Fruit fly (Drosophila melanogaster) whole organism, embryonic: Measurements from ENCODE around the gene nst.

Experiments
- Asciz ChIP-seq: fragments of 200-800 bp; sonication (Bioruptor generic); optimal IDR thresholded peaks from 2 replicates; lab custom pipeline; 2017; ENCODE audit warnings: missing biosample characterization, mild to moderate bottlenecking, missing genetic modification characterization, missing genetic modification reagents
- Awh ChIP-seq: fragments of 200-800 bp; sonication (Bioruptor generic); IDR thresholded peaks from 2 replicates; pipeline ENCODE4, ENCODE4 v1.3.6; 2022; ENCODE audit warnings: missing biosample characterization, missing genetic modification characterization
- Bdp1 ChIP-seq: fragments of 200-800 bp; sonication (Bioruptor generic); optimal IDR thresholded peaks from 3 replicates; lab custom pipeline; 2016; ENCODE audit warnings: missing biosample characterization, missing genetic modification characterization
- CG10147 ChIP-seq: fragments of 200-800 bp; sonication (Bioruptor generic); optimal IDR thresholded peaks from 2 replicates; lab custom pipeline; 2019; ENCODE audit warnings: missing biosample characterization, mild to moderate bottlenecking, missing genetic modification characterization, moderate library complexity
- CG10431 ChIP-seq: fragments of 200-800 bp; sonication (Bioruptor generic); optimal IDR thresholded peaks from 3 replicates; lab custom pipeline; 2018; ENCODE audit warnings: missing biosample characterization, mild to moderate bottlenecking, missing genetic modification characterization
- CG10543 ChIP-seq: fragments of 200-800 bp; sonication (Bioruptor generic); optimal IDR thresholded peaks from 3 replicates; lab custom pipeline; 2017; ENCODE audit warnings: missing biosample characterization, mild to moderate bottlenecking, missing genetic modification characterization, moderate library complexity
- CG12104 ChIP-seq: fragments of 200-800 bp; sonication (Bioruptor generic); optimal IDR thresholded peaks from 3 replicates; lab custom pipeline; 2016; ENCODE audit warnings: missing biosample characterization, missing genetic modification characterization
- CG12299 ChIP-seq: fragments of 200-800 bp; sonication (Bioruptor generic); optimal IDR thresholded peaks from 2 replicates; lab custom pipeline; 2018; ENCODE audit warnings: missing biosample characterization, mild to moderate bottlenecking, missing genetic modification characterization
- CG14441 ChIP-seq: fragments of 200-800 bp; sonication (Bioruptor generic); IDR thresholded peaks from 2 replicates; pipeline ENCODE4 v1.3.6; 2022; ENCODE audit warnings: missing biosample characterization, missing genetic modification characterization
- CG14965 ChIP-seq: fragments of 200-800 bp; sonication (Bioruptor generic); optimal IDR thresholded peaks from 2 replicates; lab custom pipeline; 2016; ENCODE audit warnings: missing biosample characterization, missing genetic modification characterization, borderline replicate concordance
- CG15696 ChIP-seq: fragments of 200-800 bp; sonication (Bioruptor generic); optimal IDR thresholded peaks from 2 replicates; lab custom pipeline; 2019; ENCODE audit warnings: missing biosample characterization, mild to moderate bottlenecking, missing genetic modification characterization, moderate library complexity
- CG33557 ChIP-seq: fragments of 200-800 bp; sonication (Bioruptor generic); optimal IDR thresholded peaks from 2 replicates; lab custom pipeline; 2019; ENCODE audit warnings: missing biosample characterization, mild to moderate bottlenecking, missing genetic modification characterization, moderate library complexity
- CG34224 ChIP-seq: fragments of 200-800 bp; sonication (Bioruptor generic); IDR thresholded peaks from 3 replicates; pipeline ENCODE4 v1.3.6; 2022; ENCODE audit warnings: missing biosample characterization, missing genetic modification characterization; ENCODE audit not compliant: partially characterized antibody
- CG34376 ChIP-seq: fragments of 200-800 bp; sonication (Bioruptor generic); optimal IDR thresholded peaks from 2 replicates; lab custom pipeline; 2018; ENCODE audit warnings: missing biosample characterization, mild to moderate bottlenecking, missing genetic modification characterization
- CG3847 ChIP-seq: fragments of 200-800 bp; sonication (Bioruptor generic); IDR thresholded peaks from 2 replicates; pipeline ENCODE4 v1.3.6; 2022; ENCODE audit warnings: missing biosample characterization, missing genetic modification characterization
- CG5180 ChIP-seq: fragments of 200-800 bp; sonication (Bioruptor generic); optimal IDR thresholded peaks from 3 replicates; lab custom pipeline; 2017; ENCODE audit warnings: missing biosample characterization, missing genetic modification characterization, mild to moderate bottlenecking, moderate library complexity, missing genetic modification reagents
- CG6683 ChIP-seq: fragments of 200-800 bp; sonication (Bioruptor generic); optimal IDR thresholded peaks from 2 replicates; lab custom pipeline; 2017; ENCODE audit warnings: missing biosample characterization, mild to moderate bottlenecking, missing genetic modification characterization, missing genetic modification reagents
- CG8944 ChIP-seq: fragments of 200-800 bp; sonication (Bioruptor generic); optimal IDR thresholded peaks from 3 replicates; lab custom pipeline; 2016; ENCODE audit warnings: missing biosample characterization, missing genetic modification characterization
- Camta ChIP-seq: fragments of 200-800 bp; sonication (Bioruptor generic); optimal IDR thresholded peaks from 2 replicates; lab custom pipeline; 2016; ENCODE audit warnings: missing biosample characterization, missing genetic modification characterization
- Dip2 ChIP-seq: fragments of 200-800 bp; sonication (Bioruptor generic); IDR thresholded peaks from 2 replicates; pipeline ENCODE4 v1.3.6; 2022; ENCODE audit warnings: missing biosample characterization, missing genetic modification characterization
- Ets65A ChIP-seq: fragments of 200-800 bp; sonication (Bioruptor generic); peaks from one replicate; lab custom pipeline; 2016; ENCODE audit warnings: missing biosample characterization, missing genetic modification characterization
- HLHmδ ChIP-seq: fragments of 200-800 bp; sonication (Bioruptor generic); optimal IDR thresholded peaks from 2 replicates; lab custom pipeline; 2018; ENCODE audit warnings: missing biosample characterization, mild to moderate bottlenecking, missing genetic modification characterization, moderate library complexity
- Hey ChIP-seq: fragments of 200-800 bp; sonication (Bioruptor generic); optimal IDR thresholded peaks from 3 replicates; lab custom pipeline; 2018; ENCODE audit warnings: missing biosample characterization, mild to moderate bottlenecking, missing genetic modification characterization
- Lpt ChIP-seq: fragments of >200 bp; optimal IDR thresholded peaks from 2 replicates; lab custom pipeline; 2018; ENCODE audit warnings: missing biosample characterization, missing genetic modification characterization
- MESR4 ChIP-seq: fragments of 200-800 bp; sonication (Bioruptor generic); optimal IDR thresholded peaks from 2 replicates; lab custom pipeline; 2018; ENCODE audit warnings: missing biosample characterization, mild to moderate bottlenecking, missing genetic modification characterization, moderate library complexity
- Med ChIP-seq: fragments of 200-800 bp; sonication (Bioruptor generic); peaks from one replicate; lab custom pipeline; 2016; ENCODE audit warnings: missing biosample characterization, missing genetic modification characterization, mild to moderate bottlenecking, inconsistent platforms, moderate library complexity
- Mrtf ChIP-seq: fragments of 200-800 bp; sonication (Bioruptor generic); IDR thresholded peaks from 3 replicates; pipeline ENCODE4 v1.3.6; 2022; ENCODE audit warnings: missing biosample characterization, missing genetic modification characterization
- Nf-YC ChIP-seq: fragments of 200-800 bp; optimal IDR thresholded peaks from 3 replicates; lab custom pipeline; 2019; ENCODE audit warnings: missing biosample characterization, mild to moderate bottlenecking, missing genetic modification characterization, moderate library complexity
- Pdp1 ChIP-seq, 2 experiments: fragments of 200-800 bp; sonication (Bioruptor generic); optimal IDR thresholded peaks; 3 replicates each; lab custom pipeline; 2016; ENCODE audit warnings: missing biosample characterization in 2 of 2, missing genetic modification characterization in 2 of 2, mild to moderate bottlenecking in 1 of 2, moderate library complexity in 1 of 2
- Rfx ChIP-seq: fragments of 200-800 bp; sonication (Bioruptor generic); IDR thresholded peaks from 2 replicates; pipeline ENCODE4 v1.3.6; 2022; ENCODE audit warnings: missing biosample characterization, missing genetic modification characterization
- TFAM ChIP-seq: fragments of 200-800 bp; sonication (Bioruptor generic); optimal IDR thresholded peaks from 2 replicates; lab custom pipeline; 2017; ENCODE audit warnings: missing biosample characterization, missing genetic modification characterization, inconsistent platforms
- al ChIP-seq: fragments of 200-800 bp; sonication (Bioruptor generic); IDR thresholded peaks from 2 replicates; pipeline ENCODE4 v1.3.6; 2022; ENCODE audit warnings: missing biosample characterization, missing genetic modification characterization
- aop ChIP-seq: fragments of 200-800 bp; sonication (Bioruptor generic); IDR thresholded peaks from 2 replicates; pipeline ENCODE4 v1.3.6; 2022; ENCODE audit warnings: missing biosample characterization, missing genetic modification characterization
- az2 ChIP-seq: fragments of 200-800 bp; sonication (Bioruptor generic); optimal IDR thresholded peaks from 3 replicates; lab custom pipeline; 2016; ENCODE audit warnings: missing biosample characterization, missing genetic modification characterization
- bab2 ChIP-seq: fragments of 200-800 bp; sonication (Bioruptor generic); optimal IDR thresholded peaks from 2 replicates; lab custom pipeline; 2016; ENCODE audit warnings: missing biosample characterization, missing genetic modification characterization
- crc ChIP-seq: fragments of 200-800 bp; sonication (Bioruptor generic); optimal IDR thresholded peaks from 2 replicates; lab custom pipeline; 2016; ENCODE audit warnings: missing biosample characterization, missing genetic modification characterization
- dm ChIP-seq: fragments of 200-800 bp; sonication (Bioruptor generic); optimal IDR thresholded peaks from 3 replicates; lab custom pipeline; 2016; ENCODE audit warnings: missing biosample characterization, missing genetic modification characterization
- gro ChIP-seq: fragments of 200-800 bp; sonication (Bioruptor generic); optimal IDR thresholded peaks from 2 replicates; lab custom pipeline; 2016; ENCODE audit warnings: missing biosample characterization, missing genetic modification characterization
- h ChIP-seq: fragments of >200 bp; optimal IDR thresholded peaks from 2 replicates; lab custom pipeline; 2017
- hbn ChIP-seq: fragments of 200-800 bp; sonication (Bioruptor generic); IDR thresholded peaks from 2 replicates; pipeline ENCODE4 v1.3.6; 2022; ENCODE audit warnings: missing biosample characterization, missing genetic modification characterization; ENCODE audit not compliant: partially characterized antibody
- jigr1 ChIP-seq: fragments of 200-800 bp; sonication (Bioruptor generic); IDR thresholded peaks from 3 replicates; pipeline ENCODE4 v1.3.6; 2022; ENCODE audit warnings: missing biosample characterization, missing genetic modification characterization
- nmo ChIP-seq: fragments of 200-800 bp; sonication (Bioruptor generic); optimal IDR thresholded peaks from 2 replicates; lab custom pipeline; 2018; ENCODE audit warnings: missing biosample characterization, mild to moderate bottlenecking, missing genetic modification characterization, moderate library complexity
- nom ChIP-seq: fragments of 200-800 bp; sonication (Bioruptor generic); optimal IDR thresholded peaks from 2 replicates; lab custom pipeline; 2017; ENCODE audit warnings: missing biosample characterization, missing genetic modification characterization, mild to moderate bottlenecking, moderate library complexity, missing genetic modification reagents
- phol ChIP-seq: fragments of 200-800 bp; sonication (Bioruptor generic); optimal IDR thresholded peaks from 3 replicates; lab custom pipeline; 2018; ENCODE audit warnings: missing biosample characterization, mild to moderate bottlenecking, missing genetic modification characterization, moderate library complexity
- pita ChIP-seq: fragments of 200-800 bp; sonication (Bioruptor generic); optimal IDR thresholded peaks from 2 replicates; lab custom pipeline; 2017; ENCODE audit warnings: missing biosample characterization, mild to moderate bottlenecking, missing genetic modification characterization
- scrt ChIP-seq: fragments of 200-800 bp; sonication (Bioruptor generic); optimal IDR thresholded peaks from 2 replicates; lab custom pipeline; 2018; ENCODE audit warnings: missing biosample characterization, mild to moderate bottlenecking, missing genetic modification characterization, moderate library complexity
- sr ChIP-seq: fragments of 200-800 bp; sonication (Bioruptor generic); IDR thresholded peaks from 3 replicates; pipeline ENCODE4 v1.3.6; 2022; ENCODE audit warnings: missing biosample characterization, missing genetic modification characterization
- tna ChIP-seq: fragments of 200-800 bp; sonication (Bioruptor generic); IDR thresholded peaks from 2 replicates; pipeline ENCODE4 v1.3.6; 2022; ENCODE audit warnings: missing biosample characterization, missing genetic modification characterization; ENCODE audit not compliant: partially characterized antibody
- zfh2 ChIP-seq: fragments of 200-800 bp; sonication (Bioruptor generic); optimal IDR thresholded peaks from 2 replicates; lab custom pipeline; 2016; ENCODE audit warnings: missing biosample characterization, missing genetic modification characterization

Gene nst

dm6 chr3L:12503865-12504650 is 25.9 kb downstream of the nst start, which contains the start of the genes CG10646 and vih (continued):
- TF ChIP-seq nmo (GFP tag; lab: Kevin White, UChicago) (peak; percentile 63), Rfx (peak; percentile 53), h (no peak), TFAM (GFP tag; lab: Kevin White, UChicago) (no peak), CG5180 (GFP tag; lab: Kevin White, UChicago) (no peak), nom (GFP tag; lab: Kevin White, UChicago) (peak; percentile 55), HLHmδ (no peak), Bdp1 (GFP tag; lab: Kevin White, UChicago) (no peak), Mrtf (no peak), sr (GFP tag; lab: Robert Waterston, UW) (no peak), Nf-YC (peak; percentile 63), jigr1 (GFP tag; lab: Robert Waterston, UW) (no peak), tna (GFP tag; lab: Robert Waterston, UW) (no peak), CG12104 (GFP tag; lab: Kevin White, UChicago) (peak; percentile 42), pita (GFP tag; lab: Kevin White, UChicago) (no peak), CG3847 (0 out of 2 replicates have a peak, but pooled peaks have one; percentile 33), Dip2 (GFP tag; lab: Robert Waterston, UW) (no peak), CG15696 (peak; percentile 9), Ets65A (peak; percentile 92), CG10543 (GFP tag; lab: Kevin White, UChicago) (peak; percentile 65), CG10431 (GFP tag; lab: Kevin White, UChicago) (no peak), CG34376 (GFP tag; lab: Kevin White, UChicago) (peak; percentile 5), al (GFP tag; lab: Robert Waterston, UW) (0 out of 2 replicates have a peak, but pooled peaks have one; percentile 29), Lpt (GFP tag; lab: Kevin White, UChicago) (no peak), CG14965 (GFP tag; lab: Kevin White, UChicago) (no peak), aop (no peak), CG12299 (no peak), phol (tag; lab: Kevin White, UChicago) (peak; percentile 90), scrt (GFP tag; lab: Kevin White, UChicago) (no peak), dm (GFP tag; lab: Kevin White, UChicago) (no peak), CG6683 (GFP tag; lab: Kevin White, UChicago) (no peak), CG33557 (GFP tag; lab: Kevin White, UChicago) (peak; percentile 20), Awh (no peak), Asciz (no peak), Hey (tag; lab: Kevin White, UChicago) (no peak), crc (GFP tag; lab: Kevin White, UChicago) (no peak), CG8944 (GFP tag; lab: Kevin White, UChicago) (no peak), CG34224 (GFP tag; lab: Robert Waterston, UW) (0 out of 3 replicates have a peak, but pooled peaks have one; percentile 25), CG14441 (GFP tag; lab: Robert Waterston, UW) (0 out of 2 replicates have a peak, but pooled peaks have one; percentile 6), zfh2 (GFP tag; lab: Kevin White, UChicago) (peak; percentile 22), bab2 (GFP tag; lab: Kevin White, UChicago) (no peak), MESR4 (GFP tag; lab: Kevin White, UChicago) (peak; percentile 96), Camta (peak; percentile 29), Med (GFP tag; lab: Kevin White, UChicago) (peak; percentile 53), Pdp1 (GFP tag; optimal IDR thresholded peaks at IDR 0.05; lab: Kevin White, UChicago) (peak in 1 of 2 experiments; percentile 28), CG10147 (GFP tag; lab: Kevin White, UChicago) (peak; percentile 20), az2 (GFP tag; lab: Kevin White, UChicago) (peak; percentile 54), gro (GFP tag; lab: Kevin White, UChicago) (no peak), hbn (no peak; the same call in 1 of the 2 replicates)
